Worm (Caenorhabditis elegans) whole organism, young adult: ENCODE measurements around the gene F44D12.8.
A peak's percentile ranks its signal among the peaks of the same experiment; 100 is the strongest.

ENCODE experiments used
- B0035.1 ChIP-seq: sonication (generic microtip); optimal IDR thresholded peaks from 2 replicates; lab custom pipeline; 2016; ENCODE audit warnings: missing genetic modification characterization, mild to moderate bottlenecking, missing compliant biosample characterization, missing genotype, missing genetic modification reagents
- F22D6.2 ChIP-seq: sonication (generic microtip); optimal IDR thresholded peaks from 2 replicates; lab custom pipeline; 2016; ENCODE audit warnings: mild to moderate bottlenecking, missing genetic modification characterization, missing compliant biosample characterization
- F57C9.4 ChIP-seq: sonication (generic microtip); optimal IDR thresholded peaks from 2 replicates; lab custom pipeline; 2017; ENCODE audit warnings: mild to moderate bottlenecking, missing genetic modification characterization, missing compliant biosample characterization
- K12H6.12 ChIP-seq: fragments of 200-800 bp; sonication (Bioruptor generic); optimal IDR thresholded peaks from 2 replicates; lab custom pipeline; 2018; ENCODE audit warnings: mild to moderate bottlenecking, missing genetic modification characterization, missing compliant biosample characterization
- Y53F4B.3 ChIP-seq: fragments of 200-800 bp; sonication (Bioruptor generic); IDR thresholded peaks from 2 replicates; pipeline ENCODE4 v1.3.6; 2022; ENCODE audit warnings: missing genetic modification reagents, missing genetic modification characterization, missing compliant biosample characterization
- Y95B8A.8 ChIP-seq: fragments of 200-800 bp; sonication (Bioruptor generic); IDR thresholded peaks from 2 replicates; pipeline ENCODE4 v1.3.6; 2022; ENCODE audit warnings: missing genetic modification reagents, missing genetic modification characterization, missing compliant biosample characterization
- aptf-3 ChIP-seq: fragments of 200-800 bp; sonication (Bioruptor generic); IDR thresholded peaks from 2 replicates; pipeline ENCODE4 v1.3.6; 2022; ENCODE audit warnings: missing genetic modification characterization, missing compliant biosample characterization
- bed-2 ChIP-seq: fragments of 200-800 bp; sonication (Bioruptor generic); IDR thresholded peaks from 2 replicates; pipeline ENCODE4 v1.3.6; 2022; ENCODE audit warnings: missing genetic modification reagents, missing genetic modification characterization, missing compliant biosample characterization
- cebp-1 ChIP-seq, 2 experiments: fragments of 200-800 bp in 1 of 2; sonication (Bioruptor generic) in 1 of 2; sonication (generic microtip) in 1 of 2; IDR thresholded peaks in 1 of 2; optimal IDR thresholded peaks in 1 of 2; 2 replicates each; pipeline versions ENCODE4 v1.3.6 to Lab custom; 2017 to 2022; ENCODE audit warnings: missing compliant biosample characterization in 2 of 2, missing genetic modification characterization in 2 of 2, mild to moderate bottlenecking in 1 of 2, missing genetic modification reagents in 1 of 2, moderate library complexity in 1 of 2
- ceh-100 ChIP-seq: fragments of 200-800 bp; sonication (Bioruptor generic); IDR thresholded peaks from 2 replicates; pipeline ENCODE4 v1.3.6; 2022; ENCODE audit warnings: missing genetic modification reagents, missing genetic modification characterization, missing compliant biosample characterization
- efl-1 ChIP-seq: fragments of 150-350 bp; optimal IDR thresholded peaks from 2 replicates; lab custom pipeline; 2014; ENCODE audit warnings: missing biosample characterization, missing genetic modification reagents, missing genetic modification characterization
- egl-18 ChIP-seq: fragments of 200-800 bp; sonication (Bioruptor generic); IDR thresholded peaks from 2 replicates; pipeline ENCODE4 v1.3.6; 2022; ENCODE audit warnings: missing genetic modification reagents, missing genetic modification characterization, missing compliant biosample characterization
- fkh-3 ChIP-seq: sonication (generic microtip); optimal IDR thresholded peaks from 2 replicates; lab custom pipeline; 2016; ENCODE audit warnings: mild to moderate bottlenecking, missing genetic modification characterization, missing compliant biosample characterization
- gei-17 ChIP-seq: fragments of 200-800 bp; sonication (Bioruptor generic); optimal IDR thresholded peaks from 2 replicates; lab custom pipeline; 2018; ENCODE audit warnings: mild to moderate bottlenecking, missing genetic modification characterization, missing compliant biosample characterization
- hlh-12 ChIP-seq: sonication (generic microtip); optimal IDR thresholded peaks from 2 replicates; lab custom pipeline; 2016; ENCODE audit warnings: missing genetic modification characterization, missing compliant biosample characterization
- hmg-1.2 ChIP-seq: fragments of 200-800 bp; sonication (Bioruptor generic); IDR thresholded peaks from 2 replicates; pipeline ENCODE4 v1.3.6; 2022; ENCODE audit warnings: missing genetic modification reagents, missing genetic modification characterization, missing compliant biosample characterization
- let-607 ChIP-seq, 2 experiments: fragments of 200-800 bp in 1 of 2; sonication (Bioruptor generic) in 1 of 2; sonication (generic microtip) in 1 of 2; optimal IDR thresholded peaks; 2 replicates each; lab custom pipeline; 2016 to 2018; ENCODE audit warnings: mild to moderate bottlenecking in 2 of 2, missing compliant biosample characterization in 2 of 2, missing genetic modification characterization in 2 of 2, moderate library complexity in 2 of 2, missing genotype in 1 of 2
- lin-54 ChIP-seq: fragments of 200-800 bp; sonication (Bioruptor generic); optimal IDR thresholded peaks from 2 replicates; lab custom pipeline; 2018; ENCODE audit warnings: mild to moderate bottlenecking, missing genetic modification characterization, missing compliant biosample characterization
- lir-1 ChIP-seq: fragments of 200-800 bp; sonication (Bioruptor generic); conservative IDR thresholded peaks from 2 replicates; pipeline ENCODE4 v1.3.6; 2022; ENCODE audit warnings: missing genetic modification reagents, missing genetic modification characterization, missing compliant biosample characterization
- lsl-1 ChIP-seq: fragments of 200-800 bp; sonication (Bioruptor generic); optimal IDR thresholded peaks from 2 replicates; lab custom pipeline; 2018; ENCODE audit warnings: mild to moderate bottlenecking, missing genetic modification characterization, moderate library complexity, missing compliant biosample characterization
- madf-8 ChIP-seq: fragments of 200-800 bp; sonication (Bioruptor generic); conservative IDR thresholded peaks from 2 replicates; pipeline ENCODE4 v1.3.6; 2022; ENCODE audit warnings: missing genetic modification reagents, missing genetic modification characterization, missing compliant biosample characterization
- mxl-1 ChIP-seq: sonication (generic microtip); optimal IDR thresholded peaks from 2 replicates; lab custom pipeline; 2016; ENCODE audit warnings: missing genetic modification characterization, missing compliant biosample characterization
- nhr-27 ChIP-seq: fragments of 200-800 bp; sonication (Bioruptor generic); optimal IDR thresholded peaks from 2 replicates; lab custom pipeline; 2018; ENCODE audit warnings: mild to moderate bottlenecking, missing genetic modification characterization, moderate library complexity, missing compliant biosample characterization
- nhr-80 ChIP-seq: sonication (generic microtip); optimal IDR thresholded peaks from 2 replicates; lab custom pipeline; 2016; ENCODE audit warnings: missing genetic modification characterization, missing compliant biosample characterization
- rcor-1 ChIP-seq: fragments of 200-800 bp; sonication (Bioruptor generic); IDR thresholded peaks from 2 replicates; pipeline ENCODE4 v1.3.6; 2022; ENCODE audit warnings: missing genetic modification reagents, missing genetic modification characterization, missing compliant biosample characterization
- sea-2 ChIP-seq: fragments of 200-800 bp; sonication (Bioruptor generic); IDR thresholded peaks from 2 replicates; pipeline ENCODE4 v1.3.6; 2022; ENCODE audit warnings: missing genetic modification characterization, missing compliant biosample characterization
- snpc-1.1 ChIP-seq: sonication (generic microtip); optimal IDR thresholded peaks from 2 replicates; lab custom pipeline; 2017; ENCODE audit warnings: missing genetic modification characterization, mild to moderate bottlenecking, missing compliant biosample characterization, antibody characterized with exemption, moderate library complexity, missing genotype, missing genetic modification reagents; ENCODE audit not compliant: insufficient read depth
- snpc-3.4 ChIP-seq: sonication (generic microtip); optimal IDR thresholded peaks from 2 replicates; lab custom pipeline; 2017; ENCODE audit warnings: missing genetic modification characterization, mild to moderate bottlenecking, missing compliant biosample characterization, antibody characterized with exemption, moderate library complexity, missing genotype, missing genetic modification reagents
- snpc-4 ChIP-seq, 5 experiments: fragments of 150-350 bp in 1 of 5; sonication (generic microtip) in 4 of 5; optimal IDR thresholded peaks; 2 replicates each; lab custom pipeline; 2014 to 2018; ENCODE audit warnings: missing genetic modification characterization in 5 of 5, missing biosample characterization in 3 of 5, antibody characterized with exemption in 2 of 5, mild to moderate bottlenecking in 2 of 5, missing compliant biosample characterization in 2 of 5, missing genotype in 2 of 5, moderate library complexity in 2 of 5, missing genetic modification reagents in 1 of 5
- somi-1 ChIP-seq: fragments of 200-800 bp; sonication (Bioruptor generic); optimal IDR thresholded peaks from 2 replicates; lab custom pipeline; 2018; ENCODE audit warnings: mild to moderate bottlenecking, missing genetic modification characterization, missing compliant biosample characterization
- sptf-2 ChIP-seq: fragments of 200-800 bp; sonication (Bioruptor generic); optimal IDR thresholded peaks from 2 replicates; lab custom pipeline; 2018; ENCODE audit warnings: mild to moderate bottlenecking, missing genetic modification characterization, missing compliant biosample characterization
- tlf-1 ChIP-seq: fragments of 200-800 bp; sonication (Bioruptor generic); optimal IDR thresholded peaks from 2 replicates; lab custom pipeline; 2018; ENCODE audit warnings: mild to moderate bottlenecking, missing genetic modification characterization, missing compliant biosample characterization
- unc-130 ChIP-seq: sonication (generic microtip); optimal IDR thresholded peaks from 2 replicates; lab custom pipeline; 2016; ENCODE audit warnings: missing genetic modification reagents, missing genetic modification characterization, missing compliant biosample characterization
- unc-62 ChIP-seq: fragments of 150-350 bp; optimal IDR thresholded peaks from 2 replicates; lab custom pipeline; 2014; ENCODE audit warnings: missing biosample characterization, missing genetic modification reagents, missing genetic modification characterization

Gene F44D12.8

DNA sequence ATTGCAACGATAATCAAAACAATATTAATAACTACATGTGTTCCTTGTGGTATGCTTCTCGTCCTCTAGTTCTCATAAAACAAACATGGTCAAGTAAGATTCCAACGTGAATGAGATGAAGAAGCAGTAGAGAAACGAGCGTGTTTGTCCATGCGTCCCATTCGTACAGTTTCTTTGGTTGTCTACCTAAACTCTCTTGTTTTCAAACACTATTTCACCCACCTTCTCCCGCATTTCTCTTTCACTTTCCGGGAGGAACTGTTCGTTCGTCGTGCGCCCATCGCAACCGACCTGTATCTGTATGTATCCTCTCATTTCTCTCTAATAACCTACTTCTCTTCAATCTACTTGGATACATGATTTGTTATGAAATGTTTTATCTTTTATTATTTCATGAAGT is 15.3 kb upstream of the F44D12.8 start:
- TF ChIP-seq hmg-1.2 (GFP tag; lab: Robert Waterston, UW), result peak; percentile 54; the same call in 1 of the 2 replicates
- TF ChIP-seq lsl-1 (GFP tag; lab: Kevin White, UChicago), result no peak
- no peak for TF ChIP-seq bed-2 (GFP tag; lab: Robert Waterston, UW)
- TF ChIP-seq nhr-80 (tag; lab: Kevin White, UChicago), result peak; percentile 26

DNA sequence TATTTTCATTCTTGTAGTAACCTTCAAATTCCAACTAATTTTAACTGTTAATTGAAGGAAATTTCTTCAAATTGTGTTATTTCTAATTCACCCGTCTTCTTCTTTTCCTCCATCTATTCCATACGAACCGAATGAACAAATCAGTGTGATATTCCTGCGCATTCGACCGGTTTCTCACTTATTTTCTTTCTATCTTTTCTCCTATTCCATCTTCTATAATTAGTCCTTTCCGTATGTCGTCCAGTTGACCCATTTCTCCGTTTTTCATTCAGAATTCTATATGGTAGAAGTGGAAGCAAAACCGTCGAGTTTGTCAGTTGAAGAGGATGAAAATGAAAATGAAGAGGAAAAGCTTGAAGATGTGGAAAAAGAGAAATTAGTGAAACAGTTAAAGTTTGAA is 13.6 kb upstream of the F44D12.8 start, which contains the start of gene magu-4:
Gene magu-4, plus strand, starts transcription at position 218 of the 400 bp plus-strand sequence.
- TF ChIP-seq gei-17 (GFP tag; lab: Kevin White, UChicago) (no peak), snpc-3.4 (tag; lab: Kevin White, UChicago) (no peak), sptf-2 (GFP tag; lab: Kevin White, UChicago) (no peak), rcor-1 (GFP tag; lab: Robert Waterston, UW) (no peak), snpc-1.1 (tag; lab: Kevin White, UChicago) (no peak), madf-8 (GFP tag; lab: Robert Waterston, UW) (no peak), lin-54 (GFP tag; lab: Kevin White, UChicago) (no peak), tlf-1 (GFP tag; lab: Kevin White, UChicago) (no peak), fkh-3 (no peak), efl-1 (GFP tag; lab: Kevin White, UChicago) (no peak), aptf-3 (no peak), let-607 (tag; optimal IDR thresholded peaks at IDR 0.05; lab: Kevin White, UChicago) (no peak), unc-62 (GFP tag; lab: Kevin White, UChicago) (no peak), Y53F4B.3 (GFP tag; lab: Robert Waterston, UW) (no peak), B0035.1 (tag; lab: Kevin White, UChicago) (no peak), F22D6.2 (tag; lab: Kevin White, UChicago) (no peak), ceh-100 (no peak), unc-130 (GFP tag; lab: Kevin White, UChicago) (no peak), hlh-12 (tag; lab: Kevin White, UChicago) (no peak), Y95B8A.8 (GFP tag; lab: Robert Waterston, UW) (no peak)
- TF ChIP-seq, all 124 proteins: peak for 0

DNA sequence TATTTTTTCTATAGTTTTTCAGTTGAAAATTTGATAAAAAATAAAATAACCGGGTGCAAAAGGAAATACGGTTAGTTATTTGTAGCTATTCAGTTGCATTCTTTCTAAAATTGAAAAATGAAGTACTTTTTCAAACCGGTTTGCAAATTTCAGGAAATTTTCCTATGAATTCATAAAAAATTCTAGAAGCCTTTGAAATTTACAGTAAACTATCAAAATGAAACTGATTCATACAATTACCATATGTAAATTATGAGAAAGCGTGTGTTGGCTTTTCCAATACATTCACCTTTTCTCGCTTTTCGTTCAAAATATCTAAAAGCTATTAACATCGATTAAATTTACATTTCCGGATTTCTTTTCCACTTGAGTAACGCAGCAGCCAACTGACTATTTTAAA is 6.1 kb upstream of the F44D12.8 start, which contains the start of gene ent-7:
Gene ent-7, plus strand, starts transcription at position 301 of the 400 bp plus-strand sequence.
- no peak for TF ChIP-seq F57C9.4 (tag; lab: Kevin White, UChicago)

DNA sequence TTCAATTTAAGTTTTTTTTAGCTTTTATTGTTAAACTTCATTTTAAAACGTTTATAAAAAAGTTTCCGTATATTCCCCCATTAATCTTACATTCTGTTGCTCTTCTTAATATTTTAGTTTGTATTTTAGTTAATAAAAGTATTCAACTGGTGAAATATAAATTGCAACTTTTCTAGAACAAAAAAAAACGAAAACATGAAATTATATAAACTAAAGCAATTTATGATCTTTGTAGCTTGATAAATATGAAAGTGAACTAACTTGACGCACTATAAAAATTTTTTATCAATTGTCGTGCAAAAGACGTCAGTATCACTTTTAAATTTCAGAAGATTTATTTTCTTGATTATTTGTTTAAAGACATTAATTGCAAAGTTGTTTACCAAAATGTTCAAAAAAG is 5.5 kb upstream of the F44D12.8 start, which contains the start of gene F44D12.2:
Gene F44D12.2, minus strand, starts transcription at position 101 of the 400 bp plus-strand sequence.
- TF ChIP-seq F22D6.2 (tag; lab: Kevin White, UChicago), result no peak
- TF ChIP-seq K12H6.12 (tag; lab: Kevin White, UChicago), result no peak
- TF ChIP-seq unc-130 (GFP tag; lab: Kevin White, UChicago), result no peak
- TF ChIP-seq snpc-4 (GFP tag; optimal IDR thresholded peaks at IDR 0.05; lab: Kevin White, UChicago), result no peak
- no peak for TF ChIP-seq snpc-4 (tag; optimal IDR thresholded peaks at IDR 0.05; lab: Kevin White, UChicago)
- TF ChIP-seq nhr-27 (tag; lab: Kevin White, UChicago), result no peak

DNA sequence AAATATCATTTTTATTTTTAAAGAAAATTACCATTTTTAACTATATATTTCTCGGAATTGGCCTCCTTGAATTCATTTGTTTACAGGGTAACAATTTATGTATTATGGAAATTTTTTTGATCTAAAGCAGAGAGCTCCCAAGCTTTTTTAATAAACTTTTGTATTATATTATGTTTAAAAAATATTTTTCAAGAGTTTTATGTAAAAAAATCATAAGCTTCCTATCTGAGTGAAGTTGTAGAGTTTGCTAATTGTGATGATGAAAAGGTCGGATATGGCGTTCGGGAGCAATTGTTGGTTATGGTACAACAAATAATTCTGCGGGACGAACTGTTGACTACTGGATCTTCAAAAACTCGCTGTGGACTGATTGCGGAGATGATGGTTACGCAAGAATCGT is 1.8 kb upstream of the F44D12.8 start, which contains the start of gene F44D12.19:
Gene F44D12.19, plus strand, starts transcription at position 301 of the 400 bp plus-strand sequence.
- no peak for TF ChIP-seq sea-2
- no peak for TF ChIP-seq somi-1 (GFP tag; lab: Kevin White, UChicago)
- TF ChIP-seq egl-18 (GFP tag; lab: Robert Waterston, UW), result no peak
- TF ChIP-seq hlh-12 (tag; lab: Kevin White, UChicago), result no peak
- TF ChIP-seq snpc-1.1 (tag; lab: Kevin White, UChicago), result no peak
- TF ChIP-seq lir-1, result no peak
- no peak for TF ChIP-seq nhr-27 (tag; lab: Kevin White, UChicago)
- TF ChIP-seq efl-1 (GFP tag; lab: Kevin White, UChicago), result no peak
- no peak for TF ChIP-seq gei-17 (GFP tag; lab: Kevin White, UChicago)
- TF ChIP-seq Y53F4B.3 (GFP tag; lab: Robert Waterston, UW), result no peak
- no peak for TF ChIP-seq mxl-1 (tag; lab: Kevin White, UChicago)
- no peak for TF ChIP-seq hmg-1.2 (GFP tag; lab: Robert Waterston, UW)
- no peak for TF ChIP-seq fkh-3
- no peak for TF ChIP-seq snpc-3.4 (tag; lab: Kevin White, UChicago)
- TF ChIP-seq cebp-1 (GFP tag; IDR thresholded peaks at IDR 0.05; lab: Robert Waterston, UW), result no peak
- TF ChIP-seq cebp-1 (tag; optimal IDR thresholded peaks at IDR 0.05; lab: Kevin White, UChicago), result no peak
